Fruit fly (Drosophila melanogaster) whole organism, embryonic: ENCODE measurements around the gene barr.
A peak's percentile ranks its signal among the peaks of the same experiment; 100 is the strongest.

ENCODE experiments used
- Atf3 ChIP-seq: fragments of 200-800 bp; sonication (Bioruptor generic); optimal IDR thresholded peaks from 3 replicates; lab custom pipeline; 2016; ENCODE audit warnings: missing biosample characterization, missing genetic modification characterization
- Atf6 ChIP-seq: fragments of 200-800 bp; sonication (Bioruptor generic); IDR thresholded peaks from 2 replicates; pipeline ENCODE4 v1.3.6; 2022; ENCODE audit warnings: missing biosample characterization, missing genetic modification characterization
- BtbVII ChIP-seq: fragments of 200-800 bp; sonication (Bioruptor generic); optimal IDR thresholded peaks from 3 replicates; lab custom pipeline; 2017; ENCODE audit warnings: missing biosample characterization, mild to moderate bottlenecking, missing genetic modification characterization
- CG10366 ChIP-seq: fragments of 200-800 bp; sonication (Bioruptor generic); IDR thresholded peaks from 2 replicates; pipeline ENCODE4 v1.3.6; 2022; ENCODE audit warnings: missing biosample characterization, missing genetic modification characterization
- CG10431 ChIP-seq: fragments of 200-800 bp; sonication (Bioruptor generic); optimal IDR thresholded peaks from 3 replicates; lab custom pipeline; 2018; ENCODE audit warnings: missing biosample characterization, mild to moderate bottlenecking, missing genetic modification characterization
- CG12769 ChIP-seq: fragments of 200-800 bp; sonication (Bioruptor generic); optimal IDR thresholded peaks from 2 replicates; lab custom pipeline; 2019; ENCODE audit warnings: missing biosample characterization, mild to moderate bottlenecking, missing genetic modification characterization, moderate library complexity
- CG2199 ChIP-seq: fragments of 200-800 bp; sonication (Bioruptor generic); IDR thresholded peaks from 3 replicates; pipeline ENCODE4 v1.3.6; 2022; ENCODE audit warnings: missing biosample characterization, missing genetic modification characterization
- CG2202 ChIP-seq: fragments of 200-800 bp; sonication (Bioruptor generic); optimal IDR thresholded peaks from 2 replicates; lab custom pipeline; 2018; ENCODE audit warnings: missing biosample characterization, mild to moderate bottlenecking, missing genetic modification characterization
- CG2889 ChIP-seq: fragments of 200-800 bp; sonication (Bioruptor generic); IDR thresholded peaks from 3 replicates; pipeline ENCODE4 v1.3.6; 2022; ENCODE audit warnings: missing biosample characterization, missing genetic modification characterization
- CG31224 ChIP-seq: fragments of 200-800 bp; sonication (Bioruptor generic); IDR thresholded peaks from 2 replicates; pipeline ENCODE4 v1.3.6; 2022; ENCODE audit warnings: missing biosample characterization, missing genetic modification characterization
- CG34224 ChIP-seq: fragments of 200-800 bp; sonication (Bioruptor generic); IDR thresholded peaks from 3 replicates; pipeline ENCODE4 v1.3.6; 2022; ENCODE audit warnings: missing biosample characterization, missing genetic modification characterization; ENCODE audit not compliant: partially characterized antibody
- CG4360 ChIP-seq: fragments of 200-800 bp; sonication (Bioruptor generic); IDR thresholded peaks from 2 replicates; pipeline ENCODE4 v1.3.6; 2022; ENCODE audit warnings: missing biosample characterization, missing genetic modification characterization
- CG4404 ChIP-seq: fragments of 200-800 bp; sonication (Bioruptor generic); IDR thresholded peaks from 2 replicates; pipeline ENCODE4 v1.3.6; 2022; ENCODE audit warnings: missing biosample characterization, missing genetic modification characterization
- CG6175 ChIP-seq: fragments of 200-800 bp; sonication (Bioruptor generic); IDR thresholded peaks from 3 replicates; pipeline ENCODE4 v1.3.6; 2022; ENCODE audit warnings: missing biosample characterization, missing genetic modification characterization
- CG7745 ChIP-seq: fragments of 200-800 bp; sonication (Bioruptor generic); optimal IDR thresholded peaks from 2 replicates; lab custom pipeline; 2018; ENCODE audit warnings: missing biosample characterization, mild to moderate bottlenecking, missing genetic modification characterization, moderate library complexity
- CG7963 ChIP-seq: fragments of 200-800 bp; sonication (Bioruptor generic); IDR thresholded peaks from 3 replicates; pipeline ENCODE4 v1.3.6; 2022; ENCODE audit warnings: missing biosample characterization, missing genetic modification characterization; ENCODE audit not compliant: partially characterized antibody
- CG8478 ChIP-seq: fragments of >200 bp; optimal IDR thresholded peaks from 2 replicates; lab custom pipeline; 2018
- CG9437 ChIP-seq: fragments of 200-800 bp; sonication (Bioruptor generic); optimal IDR thresholded peaks from 2 replicates; lab custom pipeline; 2018; ENCODE audit warnings: missing biosample characterization, mild to moderate bottlenecking, missing genetic modification characterization
- CG9797 ChIP-seq: fragments of 200-800 bp; sonication (Bioruptor generic); optimal IDR thresholded peaks from 3 replicates; lab custom pipeline; 2018; ENCODE audit warnings: missing biosample characterization, mild to moderate bottlenecking, missing genetic modification characterization
- D19A ChIP-seq: fragments of 200-800 bp; optimal IDR thresholded peaks from 3 replicates; lab custom pipeline; 2019; ENCODE audit warnings: missing biosample characterization, mild to moderate bottlenecking, missing genetic modification characterization, moderate library complexity
- D19B ChIP-seq: fragments of 200-800 bp; sonication (Bioruptor generic); optimal IDR thresholded peaks from 2 replicates; lab custom pipeline; 2017; ENCODE audit warnings: missing biosample characterization, mild to moderate bottlenecking, missing genetic modification characterization
- Dfd ChIP-seq, 2 experiments: fragments of >200 bp; optimal IDR thresholded peaks; 2 replicates each; lab custom pipeline; 2017; ENCODE audit warnings: missing biosample characterization in 2 of 2, missing genetic modification characterization in 2 of 2
- Drgx ChIP-seq: fragments of 200-800 bp; sonication (Bioruptor generic); IDR thresholded peaks from 2 replicates; pipeline ENCODE4 v1.3.6; 2022; ENCODE audit warnings: missing biosample characterization, missing genetic modification characterization
- E2f1 ChIP-seq: fragments of 200-800 bp; sonication (Bioruptor generic); IDR thresholded peaks from 2 replicates; pipeline ENCODE4 v1.3.6; 2022; ENCODE audit warnings: missing biosample characterization, missing genetic modification characterization
- HmgD ChIP-seq: fragments of 200-800 bp; sonication (Bioruptor generic); optimal IDR thresholded peaks from 3 replicates; lab custom pipeline; 2016; ENCODE audit warnings: missing biosample characterization, missing genetic modification characterization
- NC2α ChIP-seq: fragments of 200-800 bp; sonication (Bioruptor generic); optimal IDR thresholded peaks from 2 replicates; lab custom pipeline; 2016; ENCODE audit warnings: missing biosample characterization, missing genetic modification characterization
- Neu2 ChIP-seq: fragments of 200-800 bp; sonication (Bioruptor generic); optimal IDR thresholded peaks from 3 replicates; lab custom pipeline; 2016; ENCODE audit warnings: missing biosample characterization, missing genetic modification characterization, borderline replicate concordance
- Oli ChIP-seq: fragments of 200-800 bp; sonication (Bioruptor generic); optimal IDR thresholded peaks from 2 replicates; lab custom pipeline; 2018; ENCODE audit warnings: missing biosample characterization, mild to moderate bottlenecking, missing genetic modification characterization, moderate library complexity
- Tbp ChIP-seq: fragments of >200 bp; optimal IDR thresholded peaks from 2 replicates; lab custom pipeline; 2018; ENCODE audit warnings: missing biosample characterization, missing genetic modification characterization
- az2 ChIP-seq: fragments of 200-800 bp; sonication (Bioruptor generic); optimal IDR thresholded peaks from 3 replicates; lab custom pipeline; 2016; ENCODE audit warnings: missing biosample characterization, missing genetic modification characterization
- chinmo ChIP-seq: fragments of 200-800 bp; sonication (Bioruptor generic); IDR thresholded peaks from 4 replicates; pipeline ENCODE4 v1.3.6; 2022; ENCODE audit warnings: missing biosample characterization, missing genetic modification characterization; ENCODE audit not compliant: partially characterized antibody
- crol ChIP-seq: fragments of 200-800 bp; sonication (Bioruptor generic); IDR thresholded peaks from 2 replicates; pipeline ENCODE4 v1.3.6; 2022; ENCODE audit warnings: missing biosample characterization, missing genetic modification characterization
- cwo ChIP-seq: fragments of 200-800 bp; sonication (Bioruptor generic); optimal IDR thresholded peaks from 3 replicates; lab custom pipeline; 2017; ENCODE audit warnings: missing biosample characterization, missing genetic modification characterization, mild to moderate bottlenecking, moderate library complexity, missing genetic modification reagents
- danr ChIP-seq: fragments of 200-800 bp; sonication (Bioruptor generic); IDR thresholded peaks from 2 replicates; pipeline ENCODE4 v1.3.6; 2022; ENCODE audit warnings: missing biosample characterization, missing genetic modification characterization
- dm ChIP-seq: fragments of 200-800 bp; sonication (Bioruptor generic); optimal IDR thresholded peaks from 3 replicates; lab custom pipeline; 2016; ENCODE audit warnings: missing biosample characterization, missing genetic modification characterization
- dmrt11E ChIP-seq: fragments of 200-800 bp; sonication (Bioruptor generic); optimal IDR thresholded peaks from 3 replicates; lab custom pipeline; 2018; ENCODE audit warnings: missing biosample characterization, mild to moderate bottlenecking, missing genetic modification characterization, moderate library complexity
- emc ChIP-seq: fragments of 200-800 bp; sonication (Bioruptor generic); optimal IDR thresholded peaks from 2 replicates; lab custom pipeline; 2016; ENCODE audit warnings: missing biosample characterization, missing genetic modification characterization
- eyg ChIP-seq: fragments of 200-800 bp; sonication (Bioruptor generic); optimal IDR thresholded peaks from 3 replicates; lab custom pipeline; 2016; ENCODE audit warnings: missing biosample characterization, missing genetic modification characterization
- fd64A ChIP-seq: fragments of 200-800 bp; sonication (Bioruptor generic); optimal IDR thresholded peaks from 3 replicates; lab custom pipeline; 2018; ENCODE audit warnings: missing biosample characterization, mild to moderate bottlenecking, missing genetic modification characterization
- fu2 ChIP-seq: fragments of 200-800 bp; sonication (Bioruptor generic); optimal IDR thresholded peaks from 2 replicates; lab custom pipeline; 2016; ENCODE audit warnings: missing biosample characterization, missing genetic modification characterization
- grn ChIP-seq: fragments of 200-800 bp; sonication (Bioruptor generic); optimal IDR thresholded peaks from 3 replicates; lab custom pipeline; 2017; ENCODE audit warnings: missing biosample characterization, missing genetic modification characterization
- ind ChIP-seq: fragments of 200-800 bp; sonication (Bioruptor generic); optimal IDR thresholded peaks from 3 replicates; lab custom pipeline; 2016; ENCODE audit warnings: missing biosample characterization, missing genetic modification characterization
- jigr1 ChIP-seq: fragments of 200-800 bp; sonication (Bioruptor generic); IDR thresholded peaks from 3 replicates; pipeline ENCODE4 v1.3.6; 2022; ENCODE audit warnings: missing biosample characterization, missing genetic modification characterization
- kay ChIP-seq: fragments of 200-800 bp; sonication (Bioruptor generic); optimal IDR thresholded peaks from 2 replicates; lab custom pipeline; 2016; ENCODE audit warnings: missing biosample characterization, missing genetic modification characterization
- lola ChIP-seq, 3 experiments: fragments of >200 bp in 2 of 3; fragments of 200-800 bp in 1 of 3; sonication (Bioruptor generic) in 1 of 3; optimal IDR thresholded peaks; 2 replicates each; lab custom pipeline; 2017 to 2019; ENCODE audit warnings: missing biosample characterization in 3 of 3, missing genetic modification characterization in 3 of 3, mild to moderate bottlenecking in 1 of 3, moderate library complexity in 1 of 3
- mld ChIP-seq: fragments of 200-800 bp; sonication (Bioruptor generic); IDR thresholded peaks from 3 replicates; pipeline ENCODE4 v1.3.6; 2022; ENCODE audit warnings: missing biosample characterization, missing genetic modification characterization; ENCODE audit not compliant: partially characterized antibody
- otp ChIP-seq: fragments of 200-800 bp; sonication (Bioruptor generic); IDR thresholded peaks from 3 replicates; pipeline ENCODE4, ENCODE4 v1.3.6; 2022; ENCODE audit warnings: missing biosample characterization, missing genetic modification characterization
- sens ChIP-seq: fragments of 200-800 bp; sonication (Bioruptor generic); peaks from one replicate; lab custom pipeline; 2016; ENCODE audit warnings: missing biosample characterization, missing genetic modification characterization
- slbo ChIP-seq: fragments of 200-800 bp; sonication (Bioruptor generic); IDR thresholded peaks from 2 replicates; pipeline ENCODE4 v1.3.6; 2022; ENCODE audit warnings: missing biosample characterization, missing genetic modification characterization
- toy ChIP-seq: fragments of 200-800 bp; sonication (Bioruptor generic); IDR thresholded peaks from 2 replicates; pipeline ENCODE4 v1.3.6; 2022; ENCODE audit warnings: missing biosample characterization, missing genetic modification characterization
- zen2 ChIP-seq: fragments of 200-800 bp; sonication (Bioruptor generic); IDR thresholded peaks from 3 replicates; pipeline ENCODE4 v1.3.6; 2022; ENCODE audit warnings: missing biosample characterization, missing genetic modification characterization; ENCODE audit not compliant: partially characterized antibody
- zf30C ChIP-seq: fragments of 200-800 bp; sonication (Bioruptor generic); optimal IDR thresholded peaks from 3 replicates; lab custom pipeline; 2018; ENCODE audit warnings: missing biosample characterization, mild to moderate bottlenecking, missing genetic modification characterization
- zfh1 ChIP-seq: fragments of 200-800 bp; sonication (Bioruptor generic); IDR thresholded peaks from 3 replicates; pipeline ENCODE4 v1.3.6; 2022; ENCODE audit warnings: missing biosample characterization, missing genetic modification characterization

The barr gene

dm6 chr2L:20097773-20098172 lies 36.6 kb upstream of the barr start (continued):
- TF ChIP-seq CG7745 (no peak), kay (GFP tag; lab: Kevin White, UChicago) (no peak), dm (GFP tag; lab: Kevin White, UChicago) (peak; percentile 15), toy (no peak), cwo (GFP tag; lab: Kevin White, UChicago) (peak; percentile 54), CG2202 (tag; lab: Kevin White, UChicago) (no peak), Oli (no peak), CG8478 (peak; percentile 74), jigr1 (GFP tag; lab: Robert Waterston, UW) (no peak), danr (no peak), zfh1 (GFP tag; lab: Robert Waterston, UW) (no peak), CG10366 (GFP tag; lab: Robert Waterston, UW) (no peak), lola (GFP tag; optimal IDR thresholded peaks at IDR 0.05; lab: Kevin White, UChicago) (no peak), eyg (GFP tag; lab: Kevin White, UChicago) (no peak), fu2 (GFP tag; lab: Kevin White, UChicago) (no peak), CG31224 (GFP tag; lab: Robert Waterston, UW) (no peak), CG7963 (peak; percentile 31; the same call in 1 of the 3 replicates), Atf6 (no peak), crol (GFP tag; lab: Robert Waterston, UW) (0 out of 2 replicates have a peak, but pooled peaks have one; percentile 28), CG4360 (GFP tag; lab: Robert Waterston, UW) (no peak), CG34224 (GFP tag; lab: Robert Waterston, UW) (peak; percentile 41; the same call in 1 of the 3 replicates), CG2889 (no peak), chinmo (GFP tag; lab: Robert Waterston, UW) (peak; percentile 51; the same call in 1 of the 4 replicates), slbo (GFP tag; lab: Robert Waterston, UW) (0 out of 2 replicates have a peak, but pooled peaks have one; percentile 4), CG9437 (GFP tag; lab: Kevin White, UChicago) (no peak), CG2199 (peak; percentile 89), Tbp (no peak), NC2α (GFP tag; lab: Kevin White, UChicago) (no peak), zen2 (GFP tag; lab: Robert Waterston, UW) (no peak; the same call in 2 of the 3 replicates), CG6175 (GFP tag; lab: Robert Waterston, UW) (no peak; the same call in 2 of the 3 replicates), CG4404 (no peak), Dfd (GFP tag; optimal IDR thresholded peaks at IDR 0.05; lab: Kevin White, UChicago) (peak in 1 of 2 experiments; percentile 34)

dm6 chr2L:20097105-20097631 lies 36.0 kb upstream of the barr start, which contains the start of the genes mRpS18B and Kua:
Gene mRpS18B, minus strand, starts transcription at chr2L:20097253.
Gene Kua, plus strand, starts transcription at chr2L:20097581.
- TF ChIP-seq CG12769 (peak; percentile 7), fd64A (GFP tag; lab: Kevin White, UChicago) (no peak), HmgD (GFP tag; lab: Kevin White, UChicago) (no peak), D19A (peak; percentile 33), Drgx (GFP tag; lab: Robert Waterston, UW) (peak; percentile 55; the same call in 1 of the 2 replicates), zf30C (GFP tag; lab: Kevin White, UChicago) (no peak), sens (peak; percentile 90), BtbVII (GFP tag; lab: Kevin White, UChicago) (peak; percentile 22), CG9797 (no peak), mld (no peak), Atf3 (GFP tag; lab: Kevin White, UChicago) (no peak), D19B (no peak), grn (GFP tag; lab: Kevin White, UChicago) (no peak), Neu2 (GFP tag; lab: Kevin White, UChicago) (no peak), emc (GFP tag; lab: Kevin White, UChicago) (no peak), dmrt11E (tag; lab: Kevin White, UChicago) (peak; percentile 58), az2 (GFP tag; lab: Kevin White, UChicago) (peak; percentile 57), CG10431 (no peak), E2f1 (GFP tag; lab: Robert Waterston, UW) (no peak; the same call in 1 of the 2 replicates), otp (peak; percentile 40; the same call in 1 of the 3 replicates), ind (GFP tag; lab: Kevin White, UChicago) (peak; percentile 53)
